Worm (Caenorhabditis elegans): ENCODE measurements around the gene cah-5.

DNA sequence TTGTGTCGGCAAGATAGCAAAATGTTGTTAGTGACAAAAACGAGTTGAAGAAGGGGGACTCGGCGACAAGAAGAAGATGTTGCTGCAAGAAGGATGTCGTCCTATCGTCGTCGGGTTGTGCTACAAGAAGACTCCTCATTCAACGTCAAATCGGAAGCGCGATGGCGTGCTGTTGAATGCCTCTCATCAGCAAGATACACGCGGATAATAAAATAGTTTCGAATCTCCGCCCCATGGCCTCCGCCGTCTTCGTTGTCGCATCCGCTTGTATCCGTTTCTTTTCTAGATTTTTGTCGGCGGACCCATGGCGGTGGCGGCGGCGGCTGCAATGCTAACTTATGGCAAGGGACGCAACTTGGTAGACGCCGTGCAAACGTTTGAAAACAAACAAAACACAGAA is 18.2 kb downstream of the cah-5 start:
- TF ChIP-seq M03D4.4 (tag; optimal IDR thresholded peaks at IDR 0.05), result no peak
- peak; percentile 38 for TF ChIP-seq ces-1 (GFP tag; optimal IDR thresholded peaks at IDR 0.05)
- TF ChIP-seq cnd-1 (tag; optimal IDR thresholded peaks at IDR 0.05), result no peak
